Worm (Caenorhabditis elegans) whole organism, dauer: ENCODE data around the gene rilp-1.

Experiments used
- unc-62 ChIP-seq: sonication (generic microtip); optimal IDR thresholded peaks from 2 replicates; lab custom pipeline; 2017; ENCODE audit warnings: missing biosample characterization, missing genetic modification reagents, missing genetic modification characterization

The rilp-1 gene

DNA sequence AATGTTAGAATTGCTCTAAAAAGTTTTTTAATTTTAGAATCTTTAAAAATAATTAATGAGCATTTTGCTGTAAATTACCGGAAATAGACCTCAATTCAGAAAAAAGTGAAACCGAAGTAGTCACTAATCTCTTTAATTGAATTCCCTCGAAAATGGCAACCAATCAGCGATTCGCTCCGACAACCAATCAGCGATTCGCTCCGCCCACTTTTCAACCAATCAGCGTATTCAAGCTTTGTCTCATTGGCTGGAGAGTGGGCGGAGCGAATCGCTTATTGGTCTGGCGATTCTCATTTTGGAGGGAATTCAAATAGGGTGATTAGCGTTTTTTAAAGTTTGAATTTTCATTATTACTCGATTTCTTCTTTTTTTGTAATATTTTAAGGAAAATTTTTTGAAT, 1.1 kb upstream of the rilp-1 start:
- TF ChIP-seq unc-62 (GFP tag; lab: Kevin White, UChicago), result no peak

DNA sequence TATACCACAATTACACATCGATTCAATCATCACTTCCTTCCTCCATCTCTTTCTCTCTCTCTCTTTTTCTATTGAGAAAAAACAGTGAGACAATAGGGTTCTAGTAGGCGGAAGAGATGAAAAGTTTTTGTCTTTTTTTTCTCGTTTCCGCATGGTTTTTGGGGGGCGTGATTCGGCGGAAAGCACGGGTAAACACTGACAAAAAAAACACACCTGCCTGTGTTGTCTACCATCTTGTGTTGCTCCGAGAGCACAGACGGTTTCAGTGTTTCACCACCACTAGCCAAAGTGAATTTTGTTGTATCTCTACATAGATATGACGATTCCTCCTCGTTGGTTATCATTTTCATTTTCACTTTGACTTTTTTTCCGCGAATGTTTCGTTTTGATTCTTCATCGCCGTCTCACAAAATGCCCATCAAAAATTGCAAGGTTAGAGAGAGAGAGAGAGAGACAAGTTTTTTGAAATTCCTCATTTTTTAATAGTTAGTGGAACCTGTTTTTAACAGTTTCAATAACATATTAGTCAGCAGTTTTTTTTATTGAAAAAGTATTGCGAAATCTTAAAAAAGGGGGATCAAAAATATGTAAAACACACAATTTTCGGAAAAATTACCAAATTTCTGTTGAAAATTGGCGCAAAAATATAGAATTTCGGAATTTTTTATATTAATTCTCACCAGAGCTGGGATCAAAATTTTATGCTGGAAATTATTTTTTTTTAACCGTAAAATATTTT, 1.5 kb downstream of the rilp-1 start:
- TF ChIP-seq unc-62 (GFP tag; lab: Kevin White, UChicago), result no peak

DNA sequence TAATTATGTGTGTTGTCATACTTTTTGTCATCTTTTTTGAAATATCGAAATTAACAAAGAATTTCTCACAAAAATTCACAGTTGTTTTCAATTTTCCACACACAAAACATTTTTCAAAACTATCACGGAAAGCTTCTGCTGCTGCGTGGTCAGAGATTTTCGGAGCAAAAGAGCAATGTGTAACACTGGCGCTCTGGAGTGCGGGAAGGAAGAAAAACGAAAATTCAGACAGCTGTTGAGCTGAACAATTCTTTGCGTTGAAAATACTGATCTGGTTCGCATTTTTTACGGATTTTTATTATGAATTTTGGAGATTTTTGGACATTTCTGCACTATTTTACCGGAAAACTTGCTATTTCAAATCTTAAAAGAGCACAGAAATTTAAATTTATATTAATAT, 7.7 kb downstream of the rilp-1 start:
- no peak for TF ChIP-seq unc-62 (GFP tag; lab: Kevin White, UChicago)

DNA sequence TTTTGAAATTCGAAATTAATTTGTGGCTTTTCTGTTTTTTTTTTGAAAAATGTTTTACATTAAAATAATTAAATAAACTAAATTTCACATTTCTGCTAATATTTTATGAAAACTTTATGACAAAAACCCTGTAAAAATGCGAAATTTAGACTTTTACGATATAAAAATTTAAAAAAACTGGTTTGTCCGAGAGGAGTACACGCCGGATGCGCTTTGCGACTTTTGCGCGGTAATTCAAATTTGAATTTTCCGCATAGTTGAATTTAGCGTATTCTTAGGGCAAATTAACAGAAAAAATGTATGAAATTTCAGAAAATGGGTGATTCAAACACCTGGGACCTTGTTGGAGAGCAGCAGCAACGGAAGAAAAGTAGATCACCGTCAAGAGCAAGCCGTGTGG, 8.1 kb downstream of the rilp-1 start, which contains the start of gene unc-93:
unc-93 (plus strand) TSS at position 301 of the 400 bp plus-strand sequence.
- no peak for TF ChIP-seq unc-62 (GFP tag; lab: Kevin White, UChicago)

DNA sequence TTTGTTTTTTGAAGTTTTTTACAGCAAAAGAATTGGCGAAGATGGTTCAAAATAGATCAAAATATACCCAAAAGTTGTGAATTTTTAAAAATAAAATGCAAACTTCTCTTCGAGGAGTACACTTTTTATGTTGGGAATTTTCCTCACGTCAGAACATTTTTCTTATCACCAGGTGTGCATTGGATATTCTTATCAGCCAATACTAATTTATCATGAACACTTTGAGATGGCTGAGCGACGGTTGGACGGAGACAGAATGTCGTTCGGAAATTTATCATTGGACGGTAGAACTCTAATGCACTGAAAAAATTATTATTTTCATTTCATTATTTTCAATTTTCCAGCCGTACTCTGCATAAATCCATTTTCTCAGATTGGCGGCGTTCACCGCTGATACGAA, 13.4 kb downstream of the rilp-1 start:
- no peak for TF ChIP-seq unc-62 (GFP tag; lab: Kevin White, UChicago)

DNA sequence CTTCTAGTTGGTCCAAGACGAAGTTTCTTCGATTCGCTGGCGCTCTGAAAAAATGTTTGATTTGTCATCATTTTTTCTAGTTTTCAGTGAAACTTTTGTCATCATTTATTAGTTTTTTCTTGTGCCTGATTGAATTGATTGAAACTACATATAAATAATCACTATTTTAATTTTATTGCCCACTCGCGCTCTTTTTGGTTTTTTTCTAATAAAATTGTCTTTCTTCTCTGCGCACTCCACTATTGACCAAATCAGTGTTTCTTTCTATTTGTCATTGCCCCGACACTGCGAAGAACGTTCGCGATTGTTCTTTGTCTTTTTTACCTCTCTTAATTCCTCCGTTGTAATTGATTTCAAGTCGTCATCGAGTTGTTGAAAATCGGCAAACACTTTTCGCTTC, 14.3 kb downstream of the rilp-1 start:
- no peak for TF ChIP-seq unc-62 (GFP tag; lab: Kevin White, UChicago)

DNA sequence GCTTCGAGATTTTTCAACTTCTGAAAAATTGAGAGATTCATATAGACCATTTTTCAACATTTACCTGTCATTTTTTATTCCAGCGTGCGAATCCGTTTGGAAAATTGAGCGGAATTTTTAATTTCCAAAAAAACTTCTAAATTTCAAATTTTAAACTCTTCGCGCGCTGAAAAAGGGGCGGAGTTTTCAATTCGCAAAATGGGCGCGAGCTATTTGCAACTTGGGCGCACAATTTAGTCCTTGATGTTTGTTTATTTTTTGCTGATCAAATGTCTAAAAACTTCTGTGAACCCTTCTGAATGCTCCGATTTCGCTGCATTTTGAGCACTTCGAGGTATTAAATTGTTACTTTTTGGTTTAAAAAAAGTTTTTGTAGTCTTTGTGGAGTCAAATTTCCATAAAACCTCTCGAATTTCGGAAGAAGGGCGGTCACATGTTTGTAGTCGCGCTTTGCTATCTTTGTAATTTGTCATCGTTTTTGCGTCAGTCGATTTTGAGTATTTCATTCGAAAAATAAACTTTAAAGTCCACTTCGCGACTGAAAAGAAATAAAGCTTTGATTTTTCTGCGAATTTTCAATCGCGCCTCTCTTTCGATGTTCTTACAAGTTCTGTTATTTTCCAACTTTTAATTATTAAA, 14.9 kb downstream of the rilp-1 start, which contains the start of the genes madf-8 and gsr-1:
madf-8 (minus strand) TSS at position 156 of the 639 bp plus-strand sequence.
gsr-1 (plus strand) TSS at position 231 of the 639 bp plus-strand sequence.
- TF ChIP-seq unc-62 (GFP tag; lab: Kevin White, UChicago), result no peak

DNA sequence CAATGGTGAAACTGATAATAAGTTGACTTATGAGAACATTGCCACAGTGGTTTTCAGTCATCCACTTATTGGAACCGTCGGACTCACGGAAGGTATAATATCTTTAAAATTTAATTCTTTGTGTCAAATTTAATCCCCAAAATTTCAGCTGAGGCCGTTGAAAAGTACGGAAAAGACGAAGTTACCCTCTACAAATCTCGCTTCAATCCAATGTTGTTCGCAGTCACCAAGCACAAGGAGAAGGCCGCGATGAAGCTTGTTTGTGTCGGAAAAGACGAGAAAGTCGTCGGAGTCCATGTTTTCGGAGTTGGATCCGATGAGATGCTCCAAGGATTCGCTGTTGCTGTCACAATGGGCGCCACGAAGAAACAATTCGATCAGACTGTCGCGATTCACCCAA, 16.5 kb downstream of the rilp-1 start:
- no peak for TF ChIP-seq unc-62 (GFP tag; lab: Kevin White, UChicago)

DNA sequence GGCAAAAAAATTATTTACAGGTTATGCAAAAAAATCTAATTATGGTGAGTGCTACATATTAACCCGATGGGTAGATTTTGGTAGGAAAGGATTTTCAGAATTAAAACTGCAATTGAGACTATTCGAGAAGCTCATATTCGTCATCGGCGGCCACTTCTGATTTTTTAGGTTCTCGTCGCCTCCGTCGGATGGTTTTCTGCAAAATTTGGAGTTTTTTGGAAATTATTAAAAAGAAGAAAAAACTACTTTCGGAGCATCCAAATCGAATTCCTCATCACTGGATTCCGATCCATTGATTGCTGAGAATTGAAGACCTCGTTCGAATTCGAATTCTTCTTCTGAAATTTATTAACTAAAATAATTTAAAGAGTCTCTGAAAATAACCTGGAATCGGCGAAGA, 17.0 kb downstream of the rilp-1 start:
- no peak for TF ChIP-seq unc-62 (GFP tag; lab: Kevin White, UChicago)

DNA sequence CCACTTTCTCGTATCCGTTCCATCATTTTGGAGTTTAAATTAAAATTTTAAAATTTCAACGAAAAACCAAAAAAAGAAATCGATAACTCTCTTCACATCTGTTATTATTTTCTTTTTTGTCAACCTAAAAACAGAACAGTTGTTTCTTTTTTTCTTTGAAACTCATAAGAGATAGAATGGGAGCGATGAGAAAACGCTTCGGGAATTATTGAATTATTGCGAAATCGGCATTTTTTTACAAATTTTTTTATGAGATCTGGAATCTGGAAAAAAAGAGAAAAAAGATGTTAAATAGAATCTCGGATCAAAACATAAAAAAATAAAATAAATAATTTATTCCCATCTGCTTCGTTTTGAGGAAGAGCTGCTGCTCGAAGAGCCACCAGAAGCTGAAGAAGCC, 21.5 kb downstream of the rilp-1 start, which contains the start of gene C46F11.5:
C46F11.5 (minus strand) TSS at position 128 of the 400 bp plus-strand sequence.
- no peak for TF ChIP-seq unc-62 (GFP tag; lab: Kevin White, UChicago)

DNA sequence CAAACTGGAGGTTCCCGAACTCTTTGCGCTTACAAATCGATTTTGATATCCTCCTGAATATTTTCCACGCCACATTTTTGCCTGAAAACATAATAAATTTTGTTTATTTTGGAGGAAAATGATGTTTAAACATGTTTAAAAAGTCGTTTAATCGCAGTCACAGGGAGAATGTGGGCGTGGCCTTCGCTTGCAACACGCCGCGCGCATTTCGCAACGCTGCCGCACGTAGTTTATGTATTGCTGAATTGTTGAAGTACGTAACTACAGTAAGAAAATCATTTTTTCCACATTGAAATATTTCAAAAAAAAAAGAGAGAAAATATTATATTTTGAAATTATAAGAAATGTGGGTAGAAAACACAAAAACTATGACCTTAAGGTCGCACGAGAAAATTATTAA, 28.3 kb downstream of the rilp-1 start, which contains the start of gene C46F11.4:
C46F11.4 (minus strand) TSS at position 81 of the 400 bp plus-strand sequence.
- TF ChIP-seq unc-62 (GFP tag; lab: Kevin White, UChicago), result no peak

DNA sequence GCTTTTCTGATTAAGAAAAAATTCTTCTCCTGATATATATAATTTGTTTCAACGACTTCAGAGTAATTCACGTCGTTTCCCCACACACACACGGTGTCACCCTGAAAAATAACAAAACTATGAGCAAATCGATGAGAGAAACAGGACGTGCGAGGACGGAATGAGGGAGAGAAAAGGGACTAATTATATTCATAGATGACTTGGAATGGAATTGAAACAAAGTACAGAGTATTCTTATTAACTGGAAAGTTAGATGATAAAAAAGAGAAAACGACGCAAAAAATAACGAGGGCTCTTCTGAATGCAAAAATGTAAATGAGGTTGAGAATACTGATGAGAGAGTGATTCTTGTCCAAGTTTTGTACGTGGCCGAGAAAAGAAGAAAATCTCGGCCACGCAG, 34.4 kb downstream of the rilp-1 start, which contains the start of gene C46F11.6:
C46F11.6 (minus strand) TSS at position 101 of the 400 bp plus-strand sequence.
- TF ChIP-seq unc-62 (GFP tag; lab: Kevin White, UChicago), result no peak

DNA sequence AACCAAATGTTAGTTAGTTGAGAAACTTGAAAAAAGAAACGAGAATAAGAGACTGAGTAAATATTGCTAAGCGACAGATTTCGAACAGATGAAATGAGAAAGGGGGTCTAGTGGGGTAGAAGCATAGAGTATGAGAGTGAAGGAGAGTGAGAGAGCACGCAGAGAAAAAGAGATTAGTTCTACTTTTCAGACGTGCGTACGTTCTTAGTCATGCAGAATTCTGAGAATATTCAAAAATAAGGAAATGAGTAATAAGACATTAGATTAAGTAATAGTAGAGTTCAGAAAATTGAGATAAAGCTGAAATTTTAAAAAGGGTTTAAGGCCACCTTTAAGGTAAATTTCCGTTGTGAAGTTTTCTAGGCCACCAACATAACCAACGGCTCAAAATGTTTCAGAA, 35.0 kb downstream of the rilp-1 start:
- TF ChIP-seq unc-62 (GFP tag; lab: Kevin White, UChicago), result no peak

DNA sequence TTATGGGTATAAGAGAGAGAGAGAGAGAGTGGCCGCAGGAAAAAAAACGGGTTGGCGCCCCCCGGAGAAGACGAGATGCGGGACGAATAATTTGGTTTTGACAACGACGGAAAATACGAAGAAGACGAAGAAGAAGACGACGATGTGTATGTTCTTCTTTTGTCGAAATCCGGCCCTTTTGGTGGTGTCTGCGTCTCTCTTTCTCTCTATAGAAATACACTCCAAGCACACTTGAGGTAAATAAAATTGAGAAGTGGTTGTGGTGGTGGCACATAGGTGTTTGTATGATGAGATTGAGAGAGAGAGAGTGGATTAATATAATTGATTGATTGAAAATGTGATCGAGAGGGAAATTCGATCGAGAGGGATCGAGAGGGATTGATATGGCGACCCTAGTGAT, 36.9 kb downstream of the rilp-1 start:
- TF ChIP-seq unc-62 (GFP tag; lab: Kevin White, UChicago), result no peak

DNA sequence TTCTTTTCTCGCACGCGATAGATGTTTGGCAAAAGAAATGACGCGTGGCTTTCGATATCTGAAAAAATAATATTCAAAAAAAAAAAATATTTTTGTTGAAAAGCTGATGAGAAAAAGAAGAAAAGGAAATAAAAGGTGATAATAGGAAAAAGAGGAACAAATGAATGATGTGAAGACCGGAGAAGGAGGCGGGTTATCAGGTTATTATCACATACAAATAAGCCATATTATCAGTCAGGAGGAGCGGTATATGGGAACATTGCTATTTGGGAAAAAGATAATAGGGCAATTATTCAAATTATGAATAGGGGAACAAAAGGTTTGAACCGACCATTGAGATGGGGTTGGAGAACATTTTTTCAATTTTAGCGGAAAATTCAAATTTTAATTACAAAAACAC, 38.2 kb downstream of the rilp-1 start:
- TF ChIP-seq unc-62 (GFP tag; lab: Kevin White, UChicago), result no peak

DNA sequence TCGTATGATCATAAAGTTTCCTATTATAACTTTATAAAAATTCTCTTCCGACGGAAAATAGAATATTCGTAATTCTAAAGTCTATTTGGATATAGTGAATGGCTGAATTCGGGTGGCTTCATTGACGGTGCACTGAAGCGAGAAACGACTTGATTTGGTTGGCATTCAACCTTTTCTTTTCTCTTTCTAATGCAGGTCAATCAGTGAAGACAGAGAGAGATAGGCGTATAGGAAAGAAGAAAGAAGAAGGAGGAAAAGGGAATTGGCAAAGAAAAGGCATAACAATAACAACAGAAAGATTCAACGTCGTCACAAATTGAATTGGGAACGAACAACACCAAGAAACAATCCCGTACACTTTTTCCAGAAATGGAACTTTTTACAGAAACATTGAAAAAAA, 39.5 kb downstream of the rilp-1 start:
- no peak for TF ChIP-seq unc-62 (GFP tag; lab: Kevin White, UChicago)
